Worm (Caenorhabditis elegans): Measurements from ENCODE around the gene F47B8.8.
A peak's percentile ranks its signal among the peaks of the same experiment; 100 is the strongest.

ce11 chrV:14347234-14347826 lies 15.8 kb downstream of the F47B8.8 start, which contains the start of gene cept-2:
- TF ChIP-seq lsy-2 (tag; optimal IDR thresholded peaks at IDR 0.05) (peak; percentile 93 to 96), C16A3.4 (tag; optimal IDR thresholded peaks at IDR 0.05) (peak; percentile 98), nhr-12 (tag; optimal IDR thresholded peaks at IDR 0.05) (no peak), nhr-77 (tag; optimal IDR thresholded peaks at IDR 0.05) (peak; percentile 92), ztf-4 (tag; optimal IDR thresholded peaks at IDR 0.05) (peak; percentile 85), mdl-1 (tag; optimal IDR thresholded peaks at IDR 0.05) (peak in 1 of 2 experiments; percentile 82), lin-15B (tag; optimal IDR thresholded peaks at IDR 0.05) (peak; percentile 67), ceh-63 (GFP tag; optimal IDR thresholded peaks at IDR 0.05) (no peak)

All from whole organism, L1 larva.